Fruit fly (Drosophila melanogaster) whole organism, embryonic: ENCODE data around the gene CG6656.
A peak's percentile ranks its signal among the peaks of the same experiment; 100 is the strongest.

Experiments used
- BtbVII ChIP-seq: fragments of 200-800 bp; sonication (Bioruptor generic); optimal IDR thresholded peaks from 3 replicates; lab custom pipeline; 2017; ENCODE audit warnings: missing biosample characterization, mild to moderate bottlenecking, missing genetic modification characterization
- CG10274 ChIP-seq: fragments of 200-800 bp; sonication (Bioruptor generic); optimal IDR thresholded peaks from 3 replicates; lab custom pipeline; 2017; ENCODE audit warnings: missing biosample characterization, mild to moderate bottlenecking, missing genetic modification characterization
- CG11398 ChIP-seq: fragments of 200-800 bp; sonication (Bioruptor generic); optimal IDR thresholded peaks from 2 replicates; lab custom pipeline; 2016; ENCODE audit warnings: missing biosample characterization, missing genetic modification characterization
- CG11504 ChIP-seq: fragments of 200-800 bp; sonication (Bioruptor generic); optimal IDR thresholded peaks from 3 replicates; lab custom pipeline; 2019; ENCODE audit warnings: missing biosample characterization, mild to moderate bottlenecking, missing genetic modification characterization, moderate library complexity
- CG12942 ChIP-seq: fragments of 200-800 bp; sonication (Bioruptor generic); optimal IDR thresholded peaks from 3 replicates; lab custom pipeline; 2016; ENCODE audit warnings: missing biosample characterization, missing genetic modification characterization
- CG14050 ChIP-seq: fragments of 200-800 bp; sonication (Bioruptor generic); IDR thresholded peaks from 3 replicates; pipeline ENCODE4 v1.3.6; 2022; ENCODE audit warnings: missing biosample characterization, missing genetic modification characterization
- CG14441 ChIP-seq: fragments of 200-800 bp; sonication (Bioruptor generic); IDR thresholded peaks from 2 replicates; pipeline ENCODE4 v1.3.6; 2022; ENCODE audit warnings: missing biosample characterization, missing genetic modification characterization
- CG16779 ChIP-seq: fragments of 200-800 bp; sonication (Bioruptor generic); IDR thresholded peaks from 2 replicates; pipeline ENCODE4 v1.3.6; 2022; ENCODE audit warnings: missing biosample characterization, missing genetic modification characterization
- CG17359 ChIP-seq: fragments of 200-800 bp; sonication (Bioruptor generic); optimal IDR thresholded peaks from 3 replicates; lab custom pipeline; 2018; ENCODE audit warnings: missing biosample characterization, mild to moderate bottlenecking, missing genetic modification characterization, moderate library complexity
- CG17361 ChIP-seq: fragments of 200-800 bp; sonication (Bioruptor generic); IDR thresholded peaks from 3 replicates; pipeline ENCODE4 v1.3.6; 2022; ENCODE audit warnings: missing biosample characterization, missing genetic modification characterization
- CG2116 ChIP-seq: fragments of 200-800 bp; sonication (Bioruptor generic); optimal IDR thresholded peaks from 3 replicates; lab custom pipeline; 2018; ENCODE audit warnings: missing biosample characterization, mild to moderate bottlenecking, missing genetic modification characterization
- CG30431 ChIP-seq: fragments of 200-800 bp; sonication (Bioruptor generic); optimal IDR thresholded peaks from 2 replicates; lab custom pipeline; 2017; ENCODE audit warnings: missing biosample characterization, missing genetic modification characterization
- CG3407 ChIP-seq: fragments of 200-800 bp; sonication (Bioruptor generic); optimal IDR thresholded peaks from 2 replicates; lab custom pipeline; 2018; ENCODE audit warnings: missing biosample characterization, mild to moderate bottlenecking, missing genetic modification characterization
- CG6654 ChIP-seq: fragments of 200-800 bp; sonication (Bioruptor generic); optimal IDR thresholded peaks from 2 replicates; lab custom pipeline; 2017; ENCODE audit warnings: missing biosample characterization, mild to moderate bottlenecking, missing genetic modification characterization
- CG9215 ChIP-seq: fragments of 200-800 bp; sonication (Bioruptor generic); IDR thresholded peaks from 2 replicates; pipeline ENCODE4 v1.3.6; 2022; ENCODE audit warnings: missing biosample characterization, missing genetic modification characterization
- CoRest ChIP-seq: fragments of 200-800 bp; sonication (Bioruptor generic); optimal IDR thresholded peaks from 3 replicates; lab custom pipeline; 2018; ENCODE audit warnings: missing biosample characterization, mild to moderate bottlenecking, missing genetic modification characterization, moderate library complexity
- Dfd ChIP-seq, 2 experiments: fragments of >200 bp; optimal IDR thresholded peaks; 2 replicates each; lab custom pipeline; 2017; ENCODE audit warnings: missing biosample characterization in 2 of 2, missing genetic modification characterization in 2 of 2
- Doc2 ChIP-seq: fragments of 200-800 bp; sonication (Bioruptor generic); IDR thresholded peaks from 2 replicates; pipeline ENCODE4 v1.3.6; 2022; ENCODE audit warnings: missing biosample characterization, missing genetic modification characterization
- Dref ChIP-seq: fragments of 200-800 bp; sonication (Bioruptor generic); IDR thresholded peaks from 2 replicates; pipeline ENCODE4 v1.3.6; 2022; ENCODE audit warnings: missing biosample characterization, missing genetic modification characterization
- ERR ChIP-seq: fragments of 200-800 bp; sonication (Bioruptor generic); optimal IDR thresholded peaks from 2 replicates; lab custom pipeline; 2016; ENCODE audit warnings: missing biosample characterization, missing genetic modification characterization
- Elba2 ChIP-seq: fragments of 200-800 bp; sonication (Bioruptor generic); optimal IDR thresholded peaks from 3 replicates; lab custom pipeline; 2016; ENCODE audit warnings: missing biosample characterization, missing genetic modification characterization
- MBD-R2 ChIP-seq: fragments of 200-800 bp; sonication (Bioruptor generic); IDR thresholded peaks from 2 replicates; pipeline ENCODE4 v1.3.6; 2022; ENCODE audit warnings: missing biosample characterization, missing genetic modification characterization
- Mad ChIP-seq: fragments of 200-800 bp; sonication (Bioruptor generic); optimal IDR thresholded peaks from 2 replicates; lab custom pipeline; 2016; ENCODE audit warnings: missing biosample characterization, missing genetic modification characterization
- Max ChIP-seq: fragments of 200-800 bp; sonication (Bioruptor generic); optimal IDR thresholded peaks from 2 replicates; lab custom pipeline; 2016; ENCODE audit warnings: missing biosample characterization, mild to moderate bottlenecking, missing genetic modification characterization
- Nf-YA ChIP-seq: fragments of 200-800 bp; sonication (Bioruptor generic); IDR thresholded peaks from 2 replicates; pipeline ENCODE4 v1.3.6; 2022; ENCODE audit warnings: missing biosample characterization, missing genetic modification characterization
- Nf-YC ChIP-seq: fragments of 200-800 bp; optimal IDR thresholded peaks from 3 replicates; lab custom pipeline; 2019; ENCODE audit warnings: missing biosample characterization, mild to moderate bottlenecking, missing genetic modification characterization, moderate library complexity
- NfI ChIP-seq: fragments of 200-800 bp; sonication (Bioruptor generic); optimal IDR thresholded peaks from 3 replicates; lab custom pipeline; 2018; ENCODE audit warnings: missing biosample characterization, mild to moderate bottlenecking, missing genetic modification characterization, moderate library complexity
- Opbp ChIP-seq: fragments of 200-800 bp; sonication (Bioruptor generic); IDR thresholded peaks from 3 replicates; pipeline ENCODE4 v1.3.6; 2022; ENCODE audit warnings: missing biosample characterization, missing genetic modification characterization; ENCODE audit not compliant: partially characterized antibody
- Six4 ChIP-seq: fragments of 200-800 bp; sonication (Bioruptor generic); optimal IDR thresholded peaks from 2 replicates; lab custom pipeline; 2016; ENCODE audit warnings: missing biosample characterization, missing genetic modification characterization
- ato ChIP-seq: fragments of 200-800 bp; sonication (Bioruptor generic); IDR thresholded peaks from 2 replicates; pipeline ENCODE4 v1.3.6; 2022; ENCODE audit warnings: missing biosample characterization, missing genetic modification characterization; ENCODE audit not compliant: partially characterized antibody
- cg ChIP-seq: fragments of 200-800 bp; sonication (Bioruptor generic); optimal IDR thresholded peaks from 3 replicates; lab custom pipeline; 2019; ENCODE audit warnings: missing biosample characterization, mild to moderate bottlenecking, missing genetic modification characterization, moderate library complexity
- cwo ChIP-seq: fragments of 200-800 bp; sonication (Bioruptor generic); optimal IDR thresholded peaks from 3 replicates; lab custom pipeline; 2017; ENCODE audit warnings: missing biosample characterization, missing genetic modification characterization, mild to moderate bottlenecking, moderate library complexity, missing genetic modification reagents
- gfzf ChIP-seq: fragments of 200-800 bp; sonication (Bioruptor generic); optimal IDR thresholded peaks from 2 replicates; lab custom pipeline; 2016; ENCODE audit warnings: missing biosample characterization, mild to moderate bottlenecking, missing genetic modification characterization, moderate library complexity
- h ChIP-seq: fragments of >200 bp; optimal IDR thresholded peaks from 2 replicates; lab custom pipeline; 2017
- ham ChIP-seq: fragments of 200-800 bp; sonication (Bioruptor generic); IDR thresholded peaks from 2 replicates; pipeline ENCODE4 v1.3.6; 2022; ENCODE audit warnings: missing biosample characterization, missing genetic modification characterization
- lola ChIP-seq, 3 experiments: fragments of >200 bp in 2 of 3; fragments of 200-800 bp in 1 of 3; sonication (Bioruptor generic) in 1 of 3; optimal IDR thresholded peaks; 2 replicates each; lab custom pipeline; 2017 to 2019; ENCODE audit warnings: missing biosample characterization in 3 of 3, missing genetic modification characterization in 3 of 3, mild to moderate bottlenecking in 1 of 3, moderate library complexity in 1 of 3
- nerfin-2 ChIP-seq: fragments of 200-800 bp; sonication (Bioruptor generic); IDR thresholded peaks from 2 replicates; pipeline ENCODE4 v1.3.6; 2022; ENCODE audit warnings: missing biosample characterization, missing genetic modification characterization; ENCODE audit not compliant: partially characterized antibody
- pita ChIP-seq: fragments of 200-800 bp; sonication (Bioruptor generic); optimal IDR thresholded peaks from 2 replicates; lab custom pipeline; 2017; ENCODE audit warnings: missing biosample characterization, mild to moderate bottlenecking, missing genetic modification characterization
- sd ChIP-seq: fragments of 200-800 bp; sonication (Bioruptor generic); optimal IDR thresholded peaks from 3 replicates; lab custom pipeline; 2018; ENCODE audit warnings: missing biosample characterization, mild to moderate bottlenecking, missing genetic modification characterization, moderate library complexity
- slou ChIP-seq: fragments of 200-800 bp; sonication (Bioruptor generic); optimal IDR thresholded peaks from 3 replicates; lab custom pipeline; 2016; ENCODE audit warnings: missing biosample characterization, missing genetic modification characterization
- tna ChIP-seq: fragments of 200-800 bp; sonication (Bioruptor generic); IDR thresholded peaks from 2 replicates; pipeline ENCODE4 v1.3.6; 2022; ENCODE audit warnings: missing biosample characterization, missing genetic modification characterization; ENCODE audit not compliant: partially characterized antibody
- vvl ChIP-seq: fragments of 200-800 bp; sonication (Bioruptor generic); IDR thresholded peaks from 2 replicates; pipeline ENCODE4 v1.3.6; 2022; ENCODE audit warnings: missing biosample characterization, missing genetic modification characterization

CG6656 gene

DNA sequence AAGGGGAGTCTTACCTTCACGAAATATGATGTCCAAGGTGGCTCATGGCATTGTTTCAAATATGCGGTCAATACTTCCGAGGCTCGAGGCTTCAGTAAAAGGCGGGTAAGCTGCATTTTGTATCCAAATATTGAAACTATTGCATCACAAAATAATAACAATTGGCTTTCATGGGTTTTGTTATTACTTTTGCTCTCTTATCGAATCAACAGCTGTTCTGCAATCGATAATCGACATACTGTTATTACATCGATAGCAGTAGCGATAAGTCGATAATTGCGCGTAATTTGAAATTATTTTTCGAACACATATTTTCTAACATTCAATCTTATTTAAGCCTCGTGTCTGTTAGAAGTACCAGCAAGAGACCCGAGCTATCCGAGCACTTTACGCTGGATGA lies 3.4 kb downstream of the CG6656 start, which contains the start of gene CG34148 (continued):
- TF ChIP-seq CG17359 (tag; lab: Kevin White, UChicago), result no peak
- TF ChIP-seq nerfin-2, result peak; percentile 80

- TF ChIP-seq CG2116 (GFP tag; lab: Kevin White, UChicago), result no peak
- TF ChIP-seq CG3407 (GFP tag; lab: Kevin White, UChicago), result no peak
- no peak for TF ChIP-seq Nf-YA (GFP tag; lab: Robert Waterston, UW)
- no peak for TF ChIP-seq CG10274 (GFP tag; lab: Kevin White, UChicago)
- TF ChIP-seq CG11504 (tag; lab: Kevin White, UChicago), result no peak
- TF ChIP-seq slou, result no peak
- no peak for TF ChIP-seq CG30431 (GFP tag; lab: Kevin White, UChicago)
- TF ChIP-seq cwo (GFP tag; lab: Kevin White, UChicago), result no peak
- no peak for TF ChIP-seq Dref (GFP tag; lab: Robert Waterston, UW)
- no peak for TF ChIP-seq Nf-YC (tag; lab: Kevin White, UChicago)
- TF ChIP-seq CG9215 (GFP tag; lab: Robert Waterston, UW), result no peak
- TF ChIP-seq MBD-R2 (GFP tag; lab: Robert Waterston, UW), result no peak
- TF ChIP-seq pita (GFP tag; lab: Kevin White, UChicago), result no peak
These were observed 5.4 kb downstream of the CG6656 start, which contains the start of gene CG31465 for dm6 chr3R:21880510-21880909. CG31465 (plus strand) TSS chr3R:21880810.

- no peak for TF ChIP-seq tna (GFP tag; lab: Robert Waterston, UW)
- no peak for TF ChIP-seq sd (tag; lab: Kevin White, UChicago)
- TF ChIP-seq ERR (GFP tag; lab: Kevin White, UChicago), result no peak
- no peak for TF ChIP-seq CG14441 (GFP tag; lab: Robert Waterston, UW)
- TF ChIP-seq lola (GFP tag; optimal IDR thresholded peaks at IDR 0.05; lab: Kevin White, UChicago), result no peak
- no peak for TF ChIP-seq CoRest (tag; lab: Kevin White, UChicago)
- no peak for TF ChIP-seq CG16779 (GFP tag; lab: Robert Waterston, UW)
- TF ChIP-seq Dfd (GFP tag; optimal IDR thresholded peaks at IDR 0.05; lab: Kevin White, UChicago), result no peak
- no peak for TF ChIP-seq CG11398
- no peak for TF ChIP-seq ham
These were observed 9.3 kb downstream of the CG6656 start, which contains the start of gene fit for dm6 chr3R:21884354-21884753. fit (minus strand) TSS chr3R:21884454.

DNA sequence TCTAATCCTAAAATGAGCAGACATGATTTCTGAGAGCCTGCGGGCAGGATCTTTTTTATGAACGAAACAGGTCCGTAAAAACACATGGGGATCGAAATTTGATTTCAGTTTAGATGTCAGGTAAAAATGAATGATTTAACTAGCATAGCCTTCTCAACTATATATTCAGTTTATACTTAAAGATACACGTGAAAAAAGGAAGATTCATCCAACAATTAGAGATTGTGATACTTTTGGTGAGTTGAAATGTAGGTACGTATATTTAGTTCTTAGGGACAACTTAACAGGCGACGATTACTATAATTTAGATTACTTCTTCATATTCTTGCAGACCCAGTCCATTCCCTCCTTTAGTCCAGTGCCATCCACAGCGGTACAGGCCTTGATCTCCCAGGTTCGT lies 10.4 kb downstream of the CG6656 start, which contains the start of gene CG17819:
Gene CG17819, minus strand, starts transcription at position 101 of the 400 bp plus-strand sequence.
- no peak for TF ChIP-seq vvl (GFP tag; lab: Robert Waterston, UW)
- no peak for TF ChIP-seq CG14050
- TF ChIP-seq NfI (GFP tag; lab: Kevin White, UChicago), result no peak
- no peak for TF ChIP-seq Doc2
- no peak for TF ChIP-seq Six4
- TF ChIP-seq ato (GFP tag; lab: Robert Waterston, UW), result no peak
- TF ChIP-seq cg (GFP tag; lab: Kevin White, UChicago), result no peak
- no peak for TF ChIP-seq gfzf (GFP tag; lab: Kevin White, UChicago)
- TF ChIP-seq Max (GFP tag; lab: Kevin White, UChicago), result no peak
- TF ChIP-seq h, result no peak
- TF ChIP-seq CG6654 (GFP tag; lab: Kevin White, UChicago), result no peak
- no peak for TF ChIP-seq BtbVII (GFP tag; lab: Kevin White, UChicago)
- TF ChIP-seq CG17361 (GFP tag; lab: Robert Waterston, UW), result no peak
- TF ChIP-seq Mad, result no peak
- TF ChIP-seq Opbp (GFP tag; lab: Robert Waterston, UW), result no peak
- TF ChIP-seq CG12942 (GFP tag; lab: Kevin White, UChicago), result no peak
- no peak for TF ChIP-seq Elba2 (GFP tag; lab: Kevin White, UChicago)
